Worm (Caenorhabditis elegans): ENCODE results near the gene vha-14.

DNA sequence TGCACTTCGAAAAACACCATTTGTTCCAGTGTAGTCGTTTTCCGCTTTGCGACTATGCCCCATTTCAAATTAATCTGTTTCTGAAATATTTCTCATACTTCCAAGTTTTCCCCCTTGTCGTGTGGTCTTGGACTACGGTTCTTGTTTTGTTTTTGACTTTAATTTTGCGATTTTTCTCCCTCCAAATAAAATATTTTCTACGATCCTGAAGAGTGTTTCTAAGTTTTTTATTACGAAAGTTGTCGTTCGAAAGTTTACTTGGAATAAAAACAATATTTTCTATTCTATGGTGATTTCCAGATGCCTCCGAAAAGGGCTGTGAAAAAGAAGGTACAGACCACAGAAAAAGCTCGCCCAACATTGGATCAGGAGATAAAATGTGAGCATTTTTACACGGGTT, 40.0 kb upstream of the vha-14 start, which contains the start of gene tag-342:
- TF ChIP-seq him-1 (tag; optimal IDR thresholded peaks at IDR 0.05) = no peak
- no peak for TF ChIP-seq dao-5 (tag; optimal IDR thresholded peaks at IDR 0.05)
